Worm (Caenorhabditis elegans) whole organism, L2 larva: ENCODE measurements around the gene math-10.

Experiments
- C34F6.9 ChIP-seq: fragments of 150-350 bp; optimal IDR thresholded peaks from 2 replicates; lab custom pipeline; 2014; ENCODE audit warnings: missing biosample characterization, missing genetic modification characterization
- ZK546.5 ChIP-seq: sonication (generic microtip); optimal IDR thresholded peaks from 2 replicates; lab custom pipeline; 2017; ENCODE audit warnings: missing biosample characterization, missing genetic modification characterization
- aly-2 ChIP-seq: fragments of 150-350 bp; optimal IDR thresholded peaks from 2 replicates; lab custom pipeline; 2014; ENCODE audit warnings: missing biosample characterization, missing genetic modification characterization
- blmp-1 ChIP-seq: sonication (generic microtip); optimal IDR thresholded peaks from 2 replicates; lab custom pipeline; 2017; ENCODE audit warnings: missing genetic modification characterization, mild to moderate bottlenecking, missing compliant biosample characterization, antibody characterized with exemption, moderate library complexity; ENCODE audit not compliant: insufficient read depth
- ceh-16 ChIP-seq: fragments of 150-350 bp; optimal IDR thresholded peaks from 2 replicates; lab custom pipeline; 2014; ENCODE audit warnings: missing biosample characterization, missing genetic modification characterization
- dmd-4 ChIP-seq: sonication (generic microtip); optimal IDR thresholded peaks from 2 replicates; lab custom pipeline; 2017; ENCODE audit warnings: missing biosample characterization, missing genetic modification characterization
- fos-1 ChIP-seq: fragments of 150-350 bp; optimal IDR thresholded peaks from 2 replicates; lab custom pipeline; 2014; ENCODE audit warnings: missing biosample characterization, missing genetic modification characterization
- gmeb-1 ChIP-seq: fragments of 150-350 bp; optimal IDR thresholded peaks from 2 replicates; lab custom pipeline; 2014; ENCODE audit warnings: missing biosample characterization, missing genetic modification characterization
- lin-13 ChIP-seq: fragments of 150-350 bp; optimal IDR thresholded peaks from 2 replicates; lab custom pipeline; 2014; ENCODE audit warnings: missing biosample characterization, missing genetic modification reagents, missing genetic modification characterization
- lsy-2 ChIP-seq, 2 experiments: fragments of 150-350 bp in 1 of 2; sonication (generic microtip) in 1 of 2; optimal IDR thresholded peaks; 2 replicates each; lab custom pipeline; 2014 to 2017; ENCODE audit warnings: missing biosample characterization in 2 of 2, missing genetic modification characterization in 2 of 2
- mab-5 ChIP-seq: fragments of 150-350 bp; optimal IDR thresholded peaks from 2 replicates; lab custom pipeline; 2014; ENCODE audit warnings: missing biosample characterization, missing genetic modification characterization
- nhr-11 ChIP-seq: fragments of 150-350 bp; optimal IDR thresholded peaks from 2 replicates; lab custom pipeline; 2014; ENCODE audit warnings: missing biosample characterization, missing genetic modification characterization
- nhr-237 ChIP-seq: fragments of 150-350 bp; optimal IDR thresholded peaks from 2 replicates; lab custom pipeline; 2014; ENCODE audit warnings: missing biosample characterization, missing genetic modification characterization
- nhr-25 ChIP-seq: fragments of 150-350 bp; sonication (generic microtip); optimal IDR thresholded peaks from 3 replicates; lab custom pipeline; 2014; ENCODE audit warnings: missing biosample characterization, missing genetic modification characterization
- sem-4 ChIP-seq: fragments of 150-350 bp; optimal IDR thresholded peaks from 2 replicates; lab custom pipeline; 2014; ENCODE audit warnings: missing biosample characterization, missing genetic modification reagents, missing genetic modification characterization
- skn-1 ChIP-seq: sonication (generic microtip); optimal IDR thresholded peaks from 2 replicates; lab custom pipeline; 2017; ENCODE audit warnings: missing biosample characterization, missing genetic modification characterization
- unc-62 ChIP-seq: fragments of 150-350 bp; optimal IDR thresholded peaks from 2 replicates; lab custom pipeline; 2014; ENCODE audit warnings: missing biosample characterization, missing genetic modification reagents, missing genetic modification characterization
- zag-1 ChIP-seq: fragments of 150-350 bp; optimal IDR thresholded peaks from 2 replicates; lab custom pipeline; 2014; ENCODE audit warnings: missing biosample characterization, missing genetic modification characterization
- ztf-1 ChIP-seq: fragments of 200-800 bp; sonication (Bioruptor generic); conservative IDR thresholded peaks from 2 replicates; pipeline ENCODE4 v1.3.6; 2022; ENCODE audit warnings: missing genetic modification characterization, missing compliant biosample characterization
- ztf-4 ChIP-seq: fragments of 150-350 bp; optimal IDR thresholded peaks from 2 replicates; lab custom pipeline; 2014; ENCODE audit warnings: missing biosample characterization, missing genetic modification characterization

math-10 gene

DNA sequence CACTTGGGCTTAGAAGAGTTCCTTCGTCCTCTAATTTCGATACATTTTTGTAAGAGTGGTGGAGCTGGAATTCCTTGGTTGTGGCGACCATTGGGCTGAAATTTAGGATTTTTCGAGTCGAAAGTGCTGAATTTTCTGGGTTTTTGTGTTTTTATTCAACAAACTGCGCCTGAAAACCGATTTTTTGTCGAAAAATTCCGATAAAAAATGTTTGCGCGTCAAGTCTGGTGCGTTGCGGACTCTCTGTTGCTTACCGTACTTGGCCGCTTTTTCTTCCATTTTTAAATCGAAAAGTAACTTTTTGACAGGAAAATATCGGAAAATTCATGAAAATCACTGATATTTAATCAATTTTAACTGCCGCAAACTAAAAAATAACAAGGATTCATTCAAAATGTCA is 46.5 kb downstream of the math-10 start, which contains the start of gene bath-4:
TSS of gene bath-4 (minus strand) at position 101 of the 400 bp plus-strand sequence.
- TF ChIP-seq dmd-4 (tag; lab: Kevin White, UChicago) (no peak), nhr-11 (tag; lab: Kevin White, UChicago) (no peak), ceh-16 (no peak), C34F6.9 (tag; lab: Kevin White, UChicago) (no peak), sem-4 (tag; lab: Kevin White, UChicago) (no peak), nhr-237 (tag; lab: Kevin White, UChicago) (no peak), unc-62 (GFP tag; lab: Kevin White, UChicago) (no peak), nhr-25 (tag; lab: Kevin White, UChicago) (no peak), lin-13 (GFP tag; lab: Kevin White, UChicago) (no peak), blmp-1 (no peak), lsy-2 (tag; optimal IDR thresholded peaks at IDR 0.05; lab: Kevin White, UChicago) (no peak), gmeb-1 (tag; lab: Kevin White, UChicago) (no peak), skn-1 (tag; lab: Kevin White, UChicago) (no peak), ztf-1 (GFP tag; lab: Robert Waterston, UW) (no peak), ztf-4 (tag; lab: Kevin White, UChicago) (no peak)

DNA sequence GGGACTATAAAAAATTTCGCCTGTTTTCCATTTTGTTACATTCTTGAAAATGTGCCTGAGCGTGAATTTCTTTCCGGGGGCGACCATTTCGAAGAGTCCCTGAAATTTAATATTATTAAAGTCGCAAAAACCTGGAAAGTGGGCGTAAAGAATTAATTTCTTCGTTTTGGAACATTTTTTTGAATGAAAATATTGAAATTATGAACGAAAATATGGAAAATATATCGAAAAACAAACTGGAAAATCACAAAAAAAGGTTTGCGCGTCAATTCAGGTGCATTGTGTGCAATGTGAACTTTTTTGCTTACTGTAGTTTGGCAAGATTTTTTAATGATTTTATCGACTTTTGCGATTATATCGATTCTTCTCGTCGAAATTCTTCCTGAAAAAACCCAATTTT is 49.7 kb downstream of the math-10 start, which contains the start of gene bath-7:
TSS of gene bath-7 (minus strand) at position 101 of the 400 bp plus-strand sequence.
- no peak for TF ChIP-seq lsy-2 (tag; optimal IDR thresholded peaks at IDR 0.05; lab: Kevin White, UChicago)
- TF ChIP-seq ztf-4 (tag; lab: Kevin White, UChicago): no peak
- TF ChIP-seq ceh-16: no peak
- no peak for TF ChIP-seq mab-5 (tag; lab: Kevin White, UChicago)

DNA sequence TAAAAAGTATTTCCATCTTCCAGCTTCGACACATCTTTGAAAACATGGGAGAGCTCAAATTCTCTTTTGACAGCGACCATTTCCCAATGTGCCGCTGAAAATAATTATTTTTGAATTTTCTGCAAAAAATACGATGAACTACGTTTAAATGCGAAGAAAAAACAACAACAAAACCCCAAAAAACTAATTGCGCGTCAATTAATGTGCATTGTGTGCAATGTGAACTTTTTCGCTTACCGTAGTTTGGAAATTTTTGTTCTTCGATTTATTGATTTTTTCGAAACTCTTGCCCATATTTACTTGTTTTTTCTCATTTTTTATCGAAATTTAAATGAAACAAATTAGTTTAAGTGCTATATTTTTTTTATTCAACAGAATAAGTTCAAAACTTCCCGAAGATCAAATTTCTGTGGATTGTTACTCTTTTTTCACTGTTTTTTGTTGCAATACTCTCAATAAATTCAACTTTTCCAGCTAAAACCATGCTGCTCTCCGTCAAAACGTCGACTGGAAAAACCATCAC is 51.4 kb downstream of the math-10 start, which contains the start of the genes bath-2 and F52C6.4:
TSS of gene bath-2 (minus strand) at position 101 of the 523 bp plus-strand sequence.
TSS of gene F52C6.4 (plus strand) at position 473 of the 523 bp plus-strand sequence.
- TF ChIP-seq sem-4 (tag; lab: Kevin White, UChicago) (no peak), ZK546.5 (tag; lab: Kevin White, UChicago) (no peak), nhr-237 (tag; lab: Kevin White, UChicago) (no peak), zag-1 (tag; lab: Kevin White, UChicago) (no peak), nhr-25 (tag; lab: Kevin White, UChicago) (no peak), fos-1 (tag; lab: Kevin White, UChicago) (no peak), aly-2 (no peak)
- TF ChIP-seq, all 48 proteins: peak for 0
